Worm (Caenorhabditis elegans): ENCODE data around the gene sea-2.

Gene sea-2

DNA sequence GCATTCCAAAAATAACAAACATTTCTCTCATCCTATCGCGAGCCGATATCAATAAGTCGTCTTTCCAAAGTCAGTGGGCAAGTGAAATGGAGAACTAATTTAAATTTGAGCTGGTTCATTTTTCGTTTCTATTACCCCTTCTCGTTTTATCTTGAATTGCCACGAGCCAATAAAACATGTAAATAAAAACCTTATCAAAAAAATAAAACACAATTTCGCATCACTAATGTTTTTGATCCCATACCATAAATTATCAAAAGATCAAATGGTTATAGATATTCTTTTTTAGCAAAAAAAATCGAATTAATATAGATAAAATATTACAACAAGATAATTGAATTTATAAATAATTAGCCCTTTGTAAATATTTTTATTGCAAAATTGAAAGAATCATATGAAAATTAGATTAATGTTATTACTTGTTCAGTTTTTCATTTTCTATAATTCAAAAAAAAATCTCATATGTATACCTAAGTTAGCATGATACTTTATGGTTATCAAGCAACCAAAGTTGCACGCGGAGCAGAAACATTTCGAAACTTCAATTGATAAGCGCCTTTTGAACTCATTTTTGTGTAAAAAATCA is 42.6 kb downstream of the sea-2 start, which contains the start of gene Y14H12A.1:
Gene Y14H12A.1, plus strand, starts transcription at position 536 of the 586 bp plus-strand sequence.
- TF ChIP-seq nhr-12 (tag; optimal IDR thresholded peaks at IDR 0.05) (no peak), pha-4 (tag; optimal IDR thresholded peaks at IDR 0.05) (peak; percentile 7), elt-2 (tag; optimal IDR thresholded peaks at IDR 0.05) (peak; percentile 63), pqm-1 (tag; optimal IDR thresholded peaks at IDR 0.05) (peak; percentile 24), elt-3 (tag; optimal IDR thresholded peaks at IDR 0.05) (no peak)

DNA sequence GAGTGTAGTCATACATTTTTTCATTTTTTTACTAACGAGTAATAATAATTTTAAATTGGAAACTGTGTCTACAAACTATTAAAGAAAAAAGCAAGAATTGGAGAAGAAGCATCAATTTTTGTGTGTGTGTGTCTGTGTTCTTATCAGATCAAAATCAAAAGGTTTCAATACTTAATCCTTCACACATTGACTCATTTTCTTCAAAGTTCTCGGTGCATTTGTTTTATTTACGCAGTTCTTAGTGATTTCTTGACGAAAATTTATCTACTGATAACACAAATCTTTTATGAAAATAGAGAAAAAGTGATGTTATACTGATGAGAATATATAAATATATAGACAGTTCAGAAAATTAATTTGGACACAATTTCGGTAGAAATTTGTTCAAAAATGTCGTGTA is 45.8 kb downstream of the sea-2 start, which contains the start of gene clc-22:
Gene clc-22, minus strand, starts transcription at position 71 of the 400 bp plus-strand sequence.
- TF ChIP-seq ceh-82 (tag; optimal IDR thresholded peaks at IDR 0.05) (no peak), elt-3 (tag; optimal IDR thresholded peaks at IDR 0.05) (no peak), ceh-9 (tag; optimal IDR thresholded peaks at IDR 0.05) (no peak), fkh-2 (tag; optimal IDR thresholded peaks at IDR 0.05) (no peak), ztf-4 (tag; optimal IDR thresholded peaks at IDR 0.05) (no peak), pqm-1 (tag; optimal IDR thresholded peaks at IDR 0.05) (peak; percentile 47), mdl-1 (tag; optimal IDR thresholded peaks at IDR 0.05) (no peak), ztf-11 (tag; optimal IDR thresholded peaks at IDR 0.05) (no peak), elt-2 (tag; optimal IDR thresholded peaks at IDR 0.05) (peak; percentile 53), nhr-43 (tag; optimal IDR thresholded peaks at IDR 0.05; ENCODE audit: poor library complexity, severe bottlenecking) (no peak), nfya-1 (tag; optimal IDR thresholded peaks at IDR 0.05; ENCODE audit: insufficient read depth) (no peak), nhr-23 (tag; optimal IDR thresholded peaks at IDR 0.05) (no peak), aly-2 (tag; optimal IDR thresholded peaks at IDR 0.05) (no peak)

DNA sequence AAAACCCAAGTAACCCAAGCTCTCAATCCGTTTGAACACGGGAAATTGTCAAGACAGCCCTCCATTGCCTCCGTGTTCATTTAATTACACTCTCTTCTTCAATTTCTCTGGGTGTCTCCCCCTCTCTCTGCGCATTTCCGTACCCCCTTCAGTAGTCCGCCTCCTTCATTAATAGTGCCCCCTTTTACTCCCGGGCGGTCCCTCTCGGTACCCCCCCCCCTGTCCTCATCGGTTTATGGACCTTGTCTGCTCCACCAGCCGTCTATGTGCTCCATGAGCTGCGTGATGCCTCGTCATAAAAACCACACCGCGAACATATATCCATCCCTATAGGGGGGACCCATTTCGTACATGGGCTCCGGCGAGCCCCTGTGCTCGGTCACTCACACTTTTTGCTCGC is 49.4 kb downstream of the sea-2 start:
- no peak for TF ChIP-seq unc-39 (tag; optimal IDR thresholded peaks at IDR 0.05)
- no peak for TF ChIP-seq jun-1 (tag; optimal IDR thresholded peaks at IDR 0.05)
- TF ChIP-seq ceh-28 (tag; optimal IDR thresholded peaks at IDR 0.05) = no peak
- no peak for TF ChIP-seq fkh-10 (GFP tag; optimal IDR thresholded peaks at IDR 0.05)
- peak; percentile 34 for TF ChIP-seq lin-39 (tag; optimal IDR thresholded peaks at IDR 0.05)
- no peak for TF ChIP-seq elt-2 (tag; optimal IDR thresholded peaks at IDR 0.05)
- TF ChIP-seq sea-2 (GFP tag; optimal IDR thresholded peaks at IDR 0.05) = no peak
- no peak for TF ChIP-seq daf-12 (tag; optimal IDR thresholded peaks at IDR 0.05)

DNA sequence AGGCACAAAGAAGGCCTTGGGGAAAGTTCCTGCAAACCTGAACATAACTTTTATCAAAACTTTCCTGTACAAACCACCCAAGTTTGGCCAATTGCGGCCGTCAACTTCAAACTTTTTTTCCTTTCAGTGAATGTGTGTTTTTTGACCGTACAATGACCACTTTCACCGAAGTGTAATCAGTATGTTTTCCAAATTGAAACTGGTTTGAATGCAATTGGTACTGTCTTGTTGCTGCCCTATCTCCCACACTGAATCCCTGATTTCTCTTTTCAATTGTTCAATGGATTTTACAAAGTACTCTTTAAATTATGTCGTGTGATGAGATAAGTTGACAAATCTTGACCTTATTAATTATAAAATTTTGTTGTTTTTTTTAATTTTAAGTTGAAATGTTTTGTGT is 50.3 kb downstream of the sea-2 start:
- TF ChIP-seq mml-1 (tag; optimal IDR thresholded peaks at IDR 0.05) = no peak
- TF ChIP-seq R02D3.7 (tag; optimal IDR thresholded peaks at IDR 0.05) = no peak
- TF ChIP-seq ceh-82 (tag; optimal IDR thresholded peaks at IDR 0.05) = no peak
- no peak for TF ChIP-seq nhr-77 (tag; optimal IDR thresholded peaks at IDR 0.05)
- TF ChIP-seq egl-5 (tag; optimal IDR thresholded peaks at IDR 0.05) = no peak
- TF ChIP-seq fos-1 (tag; optimal IDR thresholded peaks at IDR 0.05) = no peak
- no peak for TF ChIP-seq elt-2 (tag; optimal IDR thresholded peaks at IDR 0.05)
- TF ChIP-seq pha-4 (tag; optimal IDR thresholded peaks at IDR 0.05) = no peak
- no peak for TF ChIP-seq zag-1 (tag; optimal IDR thresholded peaks at IDR 0.05)

DNA sequence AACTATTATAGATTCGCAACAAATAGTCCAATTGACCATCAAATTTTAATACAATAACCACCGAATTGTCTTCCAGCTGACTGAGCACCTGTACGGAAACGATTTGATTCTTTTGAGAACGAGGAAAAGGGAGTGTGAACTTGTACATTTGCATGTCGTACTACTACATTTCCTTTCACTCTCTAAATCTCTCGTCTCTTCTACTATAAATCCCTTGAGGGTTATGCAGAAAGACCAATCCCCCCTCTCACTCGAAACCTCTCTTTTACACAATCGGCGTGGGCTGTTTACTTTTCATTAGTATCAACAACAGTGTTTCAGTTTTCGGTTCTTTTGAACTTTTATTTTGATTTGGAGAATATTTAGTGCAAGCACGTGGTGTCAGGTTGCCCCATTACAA is 52.0 kb downstream of the sea-2 start:
- TF ChIP-seq lin-39 (tag; optimal IDR thresholded peaks at IDR 0.05) (no peak), nhr-76 (tag; optimal IDR thresholded peaks at IDR 0.05) (no peak), elt-2 (tag; optimal IDR thresholded peaks at IDR 0.05) (no peak), ceh-28 (tag; optimal IDR thresholded peaks at IDR 0.05) (no peak), ceh-82 (tag; optimal IDR thresholded peaks at IDR 0.05) (no peak), sea-2 (GFP tag; optimal IDR thresholded peaks at IDR 0.05) (no peak)

DNA sequence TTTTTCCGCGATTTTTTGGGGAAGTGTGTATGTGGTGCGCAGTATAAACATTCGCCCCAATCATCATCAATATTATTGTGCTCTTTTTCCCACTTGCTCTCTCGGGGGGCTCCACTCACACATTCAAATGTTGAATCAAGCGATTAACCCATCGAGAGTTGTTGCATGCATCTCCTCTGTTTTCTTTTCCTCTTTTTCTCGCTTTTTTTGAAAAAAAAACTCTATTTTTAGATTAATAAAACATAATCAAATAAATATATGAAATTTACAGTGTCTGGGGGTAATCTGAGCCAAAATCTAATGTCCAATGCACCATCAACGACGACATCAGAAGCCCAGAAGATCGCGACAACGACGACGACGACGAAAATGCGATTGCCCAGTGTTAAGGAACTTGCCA is 54.4 kb downstream of the sea-2 start, which contains the start of gene ephx-1:
Gene ephx-1, plus strand, starts transcription at position 301 of the 400 bp plus-strand sequence.
- TF ChIP-seq nhr-43 (tag; optimal IDR thresholded peaks at IDR 0.05; ENCODE audit: poor library complexity, severe bottlenecking) (no peak), fkh-2 (tag; optimal IDR thresholded peaks at IDR 0.05) (no peak), pha-4 (tag; optimal IDR thresholded peaks at IDR 0.05) (peak; percentile 19), ceh-9 (tag; optimal IDR thresholded peaks at IDR 0.05) (no peak), aly-2 (tag; optimal IDR thresholded peaks at IDR 0.05) (no peak), fkh-10 (GFP tag; optimal IDR thresholded peaks at IDR 0.05) (no peak), snpc-4 (tag; optimal IDR thresholded peaks at IDR 0.05) (no peak)
